Worm (Caenorhabditis elegans) whole organism, late embryonic: ENCODE data around the gene plpp-1.3.

Experiments
- F13H6.1 ChIP-seq: sonication (generic microtip); optimal IDR thresholded peaks from 2 replicates; lab custom pipeline; 2016; ENCODE audit warnings: missing genetic modification characterization, missing compliant biosample characterization
- K02D7.2 ChIP-seq: sonication (generic microtip); optimal IDR thresholded peaks from 2 replicates; lab custom pipeline; 2017; ENCODE audit warnings: mild to moderate bottlenecking, missing genetic modification characterization, missing compliant biosample characterization
- K09A11.1 ChIP-seq: sonication (generic microtip); optimal IDR thresholded peaks from 2 replicates; lab custom pipeline; 2017; ENCODE audit warnings: antibody characterized with exemption, mild to moderate bottlenecking, missing genetic modification characterization, missing compliant biosample characterization; ENCODE audit not compliant: insufficient read depth
- T23F11.4 ChIP-seq: fragments of 200-800 bp; sonication (Bioruptor generic); optimal IDR thresholded peaks from 2 replicates; lab custom pipeline; 2018; ENCODE audit warnings: mild to moderate bottlenecking, missing genetic modification characterization, missing compliant biosample characterization
- Y22D7AL.16 ChIP-seq: sonication (generic microtip); optimal IDR thresholded peaks from 2 replicates; lab custom pipeline; 2016; ENCODE audit warnings: missing genetic modification characterization, missing compliant biosample characterization
- ama-1 ChIP-seq: fragments of 150-350 bp; optimal IDR thresholded peaks from 2 replicates; lab custom pipeline; 2014
- ceh-19 ChIP-seq: fragments of 200-800 bp; sonication (Bioruptor generic); optimal IDR thresholded peaks from 2 replicates; lab custom pipeline; 2018; ENCODE audit warnings: mild to moderate bottlenecking, missing genetic modification characterization, missing compliant biosample characterization
- ceh-31 ChIP-seq: sonication (generic microtip); optimal IDR thresholded peaks from 2 replicates; lab custom pipeline; 2016; ENCODE audit warnings: missing genetic modification characterization, missing compliant biosample characterization
- ceh-34 ChIP-seq: sonication (generic microtip); optimal IDR thresholded peaks from 2 replicates; lab custom pipeline; 2016; ENCODE audit warnings: mild to moderate bottlenecking, missing genetic modification characterization, missing compliant biosample characterization
- ceh-48 ChIP-seq: sonication (generic microtip); optimal IDR thresholded peaks from 2 replicates; lab custom pipeline; 2016; ENCODE audit warnings: missing genetic modification characterization, inconsistent platforms, missing compliant biosample characterization
- ceh-6 ChIP-seq: fragments of 200-800 bp; sonication (Bioruptor generic); optimal IDR thresholded peaks from 2 replicates; lab custom pipeline; 2018; ENCODE audit warnings: mild to moderate bottlenecking, missing genetic modification characterization, missing compliant biosample characterization
- che-1 ChIP-seq: sonication (generic microtip); optimal IDR thresholded peaks from 2 replicates; lab custom pipeline; 2016; ENCODE audit warnings: mild to moderate bottlenecking, missing genetic modification characterization, missing compliant biosample characterization
- dmd-4 ChIP-seq: sonication (generic microtip); optimal IDR thresholded peaks from 2 replicates; lab custom pipeline; 2016; ENCODE audit warnings: borderline replicate concordance, missing genetic modification characterization, missing compliant biosample characterization
- elt-2 ChIP-seq: sonication (generic microtip); optimal IDR thresholded peaks from 2 replicates; lab custom pipeline; 2016; ENCODE audit warnings: missing genetic modification reagents, missing genetic modification characterization, missing compliant biosample characterization
- elt-4 ChIP-seq: sonication (generic microtip); optimal IDR thresholded peaks from 2 replicates; lab custom pipeline; 2016; ENCODE audit warnings: missing genetic modification characterization, missing compliant biosample characterization
- ets-4 ChIP-seq: sonication (generic microtip); optimal IDR thresholded peaks from 2 replicates; lab custom pipeline; 2016; ENCODE audit warnings: missing genetic modification characterization, missing compliant biosample characterization
- gmeb-2 ChIP-seq: sonication (generic microtip); optimal IDR thresholded peaks from 2 replicates; lab custom pipeline; 2016; ENCODE audit warnings: missing genetic modification characterization, inconsistent platforms, missing compliant biosample characterization
- hlh-13 ChIP-seq: fragments of 200-800 bp; sonication (Bioruptor generic); optimal IDR thresholded peaks from 2 replicates; lab custom pipeline; 2018; ENCODE audit warnings: mild to moderate bottlenecking, missing genetic modification characterization, missing compliant biosample characterization
- hlh-15 ChIP-seq: sonication (generic microtip); optimal IDR thresholded peaks from 2 replicates; lab custom pipeline; 2016; ENCODE audit warnings: missing genetic modification characterization, missing compliant biosample characterization
- hlh-6 ChIP-seq: sonication (generic microtip); optimal IDR thresholded peaks from 2 replicates; lab custom pipeline; 2016; ENCODE audit warnings: missing genotype, missing genetic modification characterization, missing compliant biosample characterization
- hlh-8 ChIP-seq: sonication (generic microtip); optimal IDR thresholded peaks from 2 replicates; lab custom pipeline; 2016; ENCODE audit warnings: missing genotype, missing genetic modification characterization, missing compliant biosample characterization
- lin-11 ChIP-seq: fragments of 200-800 bp; sonication (Bioruptor generic); optimal IDR thresholded peaks from 2 replicates; lab custom pipeline; 2018; ENCODE audit warnings: mild to moderate bottlenecking, missing genetic modification characterization, missing compliant biosample characterization
- mec-3 ChIP-seq: sonication (generic microtip); optimal IDR thresholded peaks from 2 replicates; lab custom pipeline; 2016; ENCODE audit warnings: borderline replicate concordance, missing genetic modification characterization, missing compliant biosample characterization
- nfya-1 ChIP-seq: sonication (generic microtip); optimal IDR thresholded peaks from 2 replicates; lab custom pipeline; 2017; ENCODE audit warnings: missing genetic modification characterization, mild to moderate bottlenecking, missing compliant biosample characterization, antibody characterized with exemption, moderate library complexity
- nhr-232 ChIP-seq: sonication (generic microtip); optimal IDR thresholded peaks from 2 replicates; lab custom pipeline; 2016; ENCODE audit warnings: missing genetic modification characterization, missing compliant biosample characterization
- npax-4 ChIP-seq: sonication (generic microtip); optimal IDR thresholded peaks from 2 replicates; lab custom pipeline; 2016; ENCODE audit warnings: missing genetic modification characterization, missing compliant biosample characterization
- pax-1 ChIP-seq: fragments of 150-350 bp; optimal IDR thresholded peaks from 2 replicates; lab custom pipeline; 2014; ENCODE audit warnings: missing biosample characterization, missing genetic modification characterization
- pha-2 ChIP-seq: sonication (generic microtip); optimal IDR thresholded peaks from 2 replicates; lab custom pipeline; 2017; ENCODE audit warnings: mild to moderate bottlenecking, missing genetic modification characterization, missing compliant biosample characterization
- pqm-1 ChIP-seq: sonication (generic microtip); optimal IDR thresholded peaks from 2 replicates; lab custom pipeline; 2016; ENCODE audit warnings: missing genetic modification characterization, missing compliant biosample characterization
- sox-2 ChIP-seq: fragments of 200-800 bp; sonication (Bioruptor generic); IDR thresholded peaks from 2 replicates; pipeline ENCODE4 v1.3.6; 2022; ENCODE audit warnings: missing genetic modification reagents, missing genetic modification characterization, missing compliant biosample characterization
- sox-4 ChIP-seq: sonication (generic microtip); optimal IDR thresholded peaks from 2 replicates; lab custom pipeline; 2017; ENCODE audit warnings: mild to moderate bottlenecking, missing genetic modification characterization, inconsistent platforms, missing compliant biosample characterization
- syd-9 ChIP-seq: sonication (generic microtip); optimal IDR thresholded peaks from 2 replicates; lab custom pipeline; 2016; ENCODE audit warnings: mild to moderate bottlenecking, missing genetic modification characterization, moderate library complexity, missing compliant biosample characterization
- ttx-3 ChIP-seq: sonication (generic microtip); optimal IDR thresholded peaks from 2 replicates; lab custom pipeline; 2016; ENCODE audit warnings: missing genetic modification reagents, missing genetic modification characterization, missing compliant biosample characterization
- unc-42 ChIP-seq: sonication (generic microtip); optimal IDR thresholded peaks from 2 replicates; lab custom pipeline; 2016; ENCODE audit warnings: missing genotype, missing genetic modification characterization, missing compliant biosample characterization
- unc-86 ChIP-seq: sonication (generic microtip); optimal IDR thresholded peaks from 2 replicates; lab custom pipeline; 2016; ENCODE audit warnings: missing genetic modification characterization, missing compliant biosample characterization
- zip-5 ChIP-seq: sonication (generic microtip); optimal IDR thresholded peaks from 2 replicates; lab custom pipeline; 2016; ENCODE audit warnings: missing genetic modification characterization, missing compliant biosample characterization
- ztf-16 ChIP-seq: sonication (generic microtip); optimal IDR thresholded peaks from 2 replicates; lab custom pipeline; 2017; ENCODE audit warnings: missing genetic modification characterization, missing compliant biosample characterization

Gene plpp-1.3

DNA sequence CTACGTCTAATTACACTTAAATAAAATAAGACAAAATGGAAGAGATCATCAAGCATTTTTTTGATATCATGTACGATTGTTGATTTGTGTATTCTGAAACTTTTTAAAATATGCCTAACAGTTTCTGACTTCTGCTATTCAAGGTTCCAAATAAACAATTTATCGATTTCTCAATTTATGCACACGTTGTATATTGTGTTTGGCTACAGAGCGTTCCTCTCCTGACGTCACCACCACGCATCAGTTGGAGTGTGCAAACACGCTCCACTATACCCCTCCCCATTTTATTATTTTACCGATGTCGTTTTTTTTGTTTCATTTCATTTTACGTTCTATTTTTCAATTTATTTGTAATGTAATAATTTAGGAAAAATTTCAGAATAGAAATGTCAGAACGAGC lies at the start of gene plpp-1.3:
plpp-1.3 (plus strand) TSS at position 380 of the 400 bp plus-strand sequence.
- TF ChIP-seq hlh-15 (tag; lab: Kevin White, UChicago) (no peak), pax-1 (tag; lab: Kevin White, UChicago) (peak; percentile 27), elt-2 (peak; percentile 16), sox-4 (no peak)

- TF ChIP-seq ceh-48 (tag; lab: Kevin White, UChicago) (no peak), zip-5 (no peak), hlh-13 (GFP tag; lab: Kevin White, UChicago) (no peak), ceh-6 (GFP tag; lab: Kevin White, UChicago) (no peak), nhr-232 (no peak), Y22D7AL.16 (tag; lab: Kevin White, UChicago) (no peak), ceh-31 (tag; lab: Kevin White, UChicago) (no peak), dmd-4 (no peak), ceh-34 (tag; lab: Kevin White, UChicago) (no peak), ama-1 (lab: Kevin White, UChicago) (no peak), ceh-19 (no peak), unc-86 (tag; lab: Kevin White, UChicago) (no peak), che-1 (tag; lab: Kevin White, UChicago) (no peak), unc-42 (tag; lab: Kevin White, UChicago) (no peak), hlh-6 (tag; lab: Kevin White, UChicago) (no peak), npax-4 (tag; lab: Kevin White, UChicago) (no peak), hlh-8 (tag; lab: Kevin White, UChicago) (no peak), pqm-1 (no peak), sox-2 (GFP tag; lab: Robert Waterston, UW) (no peak)
- TF ChIP-seq, all 69 proteins: peak for 0
These were observed 47.5 kb upstream of the plpp-1.3 start for ce11 chrX:10647590-10648105.

DNA sequence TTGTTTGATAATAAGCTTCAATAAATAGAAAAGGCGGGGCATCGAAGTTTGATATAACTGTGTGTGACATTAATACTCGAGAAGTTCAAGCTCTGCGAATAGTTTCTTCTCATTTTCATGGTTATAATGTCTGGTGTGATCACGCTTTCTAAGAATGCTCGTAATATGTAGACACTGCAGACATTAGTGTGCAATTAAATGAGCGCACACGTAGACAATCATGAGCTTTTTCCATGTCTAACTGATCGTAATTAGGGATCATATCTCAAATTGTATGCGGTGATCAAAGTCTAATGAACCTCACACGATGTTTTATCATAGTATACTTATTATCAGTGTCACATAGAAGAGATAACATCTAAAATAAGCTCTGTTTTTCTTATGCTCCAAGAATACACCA lies 45.0 kb upstream of the plpp-1.3 start:
- TF ChIP-seq elt-2 (peak; percentile 27), pha-2 (tag; lab: Kevin White, UChicago) (no peak)

ce11 chrX:10656604-10657003 lies 38.5 kb upstream of the plpp-1.3 start:
- TF ChIP-seq K02D7.2 (tag; lab: Kevin White, UChicago) (no peak), nfya-1 (tag; lab: Kevin White, UChicago) (peak; percentile 14)

DNA sequence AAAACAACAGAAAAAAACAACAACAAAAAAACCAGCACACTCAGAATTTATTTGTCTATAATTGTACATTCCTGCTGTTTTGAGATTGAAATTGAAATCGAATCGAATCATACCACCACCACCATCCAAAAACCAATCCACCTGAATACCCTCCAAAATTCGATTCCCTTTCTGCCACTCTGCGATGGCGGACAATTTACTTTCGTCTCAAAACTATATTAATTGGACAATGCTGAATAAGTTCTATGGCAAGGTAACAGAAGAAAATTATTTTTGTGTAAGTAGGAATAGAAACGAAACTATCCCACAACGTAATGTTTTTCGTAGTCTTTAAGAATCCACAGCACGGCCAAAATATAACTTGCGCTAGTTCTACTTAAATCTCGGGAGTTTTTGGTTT lies 35.6 kb upstream of the plpp-1.3 start:
- TF ChIP-seq hlh-8 (tag; lab: Kevin White, UChicago) (no peak), K09A11.1 (tag; lab: Kevin White, UChicago) (no peak), gmeb-2 (tag; lab: Kevin White, UChicago) (no peak), elt-4 (no peak), sox-2 (GFP tag; lab: Robert Waterston, UW) (no peak), nhr-232 (no peak), lin-11 (tag; lab: Kevin White, UChicago) (no peak), ets-4 (no peak), F13H6.1 (tag; lab: Kevin White, UChicago) (no peak), T23F11.4 (GFP tag; lab: Kevin White, UChicago) (no peak), Y22D7AL.16 (tag; lab: Kevin White, UChicago) (no peak), sox-4 (no peak), ztf-16 (tag; lab: Kevin White, UChicago) (no peak), ttx-3 (tag; lab: Kevin White, UChicago) (no peak), mec-3 (tag; lab: Kevin White, UChicago) (no peak), hlh-13 (GFP tag; lab: Kevin White, UChicago) (no peak), unc-86 (tag; lab: Kevin White, UChicago) (no peak), syd-9 (tag; lab: Kevin White, UChicago) (no peak)
